Fruit fly (Drosophila melanogaster) whole organism, pupa: ENCODE data around the gene CkIIbeta.

ENCODE experiments used
- CG8159 ChIP-seq: fragments of 200-800 bp; sonication (Bioruptor generic); optimal IDR thresholded peaks from 3 replicates; lab custom pipeline; 2018; ENCODE audit warnings: missing biosample characterization, mild to moderate bottlenecking, missing genetic modification characterization, moderate library complexity
- EcR ChIP-seq: fragments of 200-800 bp; sonication (Bioruptor generic); optimal IDR thresholded peaks from 3 replicates; lab custom pipeline; 2019; ENCODE audit warnings: missing biosample characterization, missing genetic modification characterization, mild to moderate bottlenecking, moderate library complexity, missing genetic modification reagents
- rn ChIP-seq: fragments of 200-800 bp; sonication (Bioruptor generic); IDR thresholded peaks from 2 replicates; pipeline ENCODE4 v1.3.6; 2022; ENCODE audit warnings: missing biosample characterization, missing genetic modification characterization

- TF ChIP-seq rn (GFP tag; lab: Robert Waterston, UW) (no peak), EcR (no peak), CG8159 (tag; lab: Kevin White, UChicago) (no peak)
Observed at dm6 chrX:11849267-11849666, 56.9 kb downstream of the CkIIbeta start.
